Fruit fly (Drosophila melanogaster): Measurements from ENCODE around the gene CG42716.

DNA sequence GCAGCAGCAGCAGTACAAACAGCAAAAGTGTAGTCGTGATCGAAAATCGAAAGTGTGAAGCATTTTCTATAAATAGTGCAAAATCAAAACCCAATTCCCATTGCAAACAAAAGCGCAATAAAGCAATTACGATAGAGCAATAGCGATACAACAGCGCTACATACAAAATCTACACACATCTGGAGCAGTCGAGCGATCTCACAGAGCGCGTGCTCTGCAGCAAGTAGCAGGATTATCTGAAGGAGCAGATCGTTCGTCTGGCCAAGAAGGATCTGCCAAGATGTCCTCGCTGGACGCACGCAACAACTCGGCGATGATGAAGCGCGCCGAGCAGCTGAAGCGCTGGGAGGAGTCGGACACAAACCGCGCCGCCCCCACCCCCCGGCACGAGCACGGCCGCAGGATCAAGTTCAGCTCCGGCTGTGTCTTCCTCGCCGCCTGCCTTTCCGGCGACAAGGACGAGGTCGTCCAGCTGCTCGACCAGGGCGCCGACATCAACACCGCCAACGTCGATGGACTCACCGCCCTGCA lies 19.5 kb downstream of the CG42716 start:
- TF ChIP-seq Sin3A (optimal IDR thresholded peaks at IDR 0.05) (no peak), Myc (optimal IDR thresholded peaks at IDR 0.05) (no peak), psq (optimal IDR thresholded peaks at IDR 0.05) (no peak)
